Worm (Caenorhabditis elegans): ENCODE results near the gene elpc-3.

ce11 chrV:12192129-12192528, 10.9 kb upstream of the elpc-3 start, which contains the start of gene rnp-1:
- TF ChIP-seq nhr-80 (tag; optimal IDR thresholded peaks at IDR 0.05) (no peak), efl-1 (GFP tag; optimal IDR thresholded peaks at IDR 0.05) (no peak), C17E4.6 (GFP tag; IDR thresholded peaks at IDR 0.05) (no peak), ets-4 (GFP tag; optimal IDR thresholded peaks at IDR 0.05) (no peak), mcd-1 (GFP tag; IDR thresholded peaks at IDR 0.05) (no peak), Y53F4B.3 (GFP tag; IDR thresholded peaks at IDR 0.05) (no peak), pbrm-1 (GFP tag; IDR thresholded peaks at IDR 0.05) (0 out of 2 replicates have a peak, but pooled peaks have one; percentile 29), Y79H2A.3 (GFP tag; conservative IDR thresholded peaks at IDR 0.05) (no peak), zfh-2 (GFP tag; conservative IDR thresholded peaks at IDR 0.05) (no peak), pha-4 (tag; optimal IDR thresholded peaks at IDR 0.05) (no peak), dpl-1 (GFP tag; optimal IDR thresholded peaks at IDR 0.05) (no peak), T26A5.8 (tag; optimal IDR thresholded peaks at IDR 0.05) (no peak), attf-3 (GFP tag; conservative IDR thresholded peaks at IDR 0.05) (no peak), lag-1 (GFP tag; IDR thresholded peaks at IDR 0.05) (no peak)

Measured in whole organism, young adult.